Fruit fly (Drosophila melanogaster) whole organism, embryonic: Measurements from ENCODE around the gene CG1910.

Experiments
- Aef1 ChIP-seq: fragments of 200-800 bp; sonication (Bioruptor generic); IDR thresholded peaks from 3 replicates; pipeline ENCODE4 v1.3.6; 2022; ENCODE audit warnings: missing biosample characterization, missing genetic modification characterization
- Atf6 ChIP-seq: fragments of 200-800 bp; sonication (Bioruptor generic); IDR thresholded peaks from 2 replicates; pipeline ENCODE4 v1.3.6; 2022; ENCODE audit warnings: missing biosample characterization, missing genetic modification characterization
- CG10654 ChIP-seq: fragments of 200-800 bp; sonication (Bioruptor generic); optimal IDR thresholded peaks from 2 replicates; lab custom pipeline; 2016; ENCODE audit warnings: missing biosample characterization, missing genetic modification characterization
- CG11560 ChIP-seq: fragments of 200-800 bp; sonication (Bioruptor generic); IDR thresholded peaks from 3 replicates; pipeline ENCODE4 v1.3.6; 2022; ENCODE audit warnings: missing biosample characterization, missing genetic modification characterization
- CG12155 ChIP-seq: fragments of 200-800 bp; sonication (Bioruptor generic); optimal IDR thresholded peaks from 3 replicates; lab custom pipeline; 2016; ENCODE audit warnings: missing biosample characterization, missing genetic modification characterization
- CG1233 ChIP-seq: fragments of 200-800 bp; sonication (Bioruptor generic); optimal IDR thresholded peaks from 4 replicates; lab custom pipeline; 2018; ENCODE audit warnings: missing biosample characterization, mild to moderate bottlenecking, missing genetic modification characterization
- CG12942 ChIP-seq: fragments of 200-800 bp; sonication (Bioruptor generic); optimal IDR thresholded peaks from 3 replicates; lab custom pipeline; 2016; ENCODE audit warnings: missing biosample characterization, missing genetic modification characterization
- CG14667 ChIP-seq: fragments of 200-800 bp; sonication (Bioruptor generic); IDR thresholded peaks from 2 replicates; pipeline ENCODE4 v1.3.6; 2022; ENCODE audit warnings: missing biosample characterization, missing genetic modification characterization
- CG1792 ChIP-seq: fragments of 200-800 bp; sonication (Bioruptor generic); optimal IDR thresholded peaks from 2 replicates; lab custom pipeline; 2016; ENCODE audit warnings: missing biosample characterization, missing genetic modification characterization
- CG1832 ChIP-seq: fragments of 200-800 bp; sonication (Bioruptor generic); optimal IDR thresholded peaks from 2 replicates; lab custom pipeline; 2017; ENCODE audit warnings: missing biosample characterization, mild to moderate bottlenecking, missing genetic modification characterization, inconsistent platforms
- CG2202 ChIP-seq: fragments of 200-800 bp; sonication (Bioruptor generic); optimal IDR thresholded peaks from 2 replicates; lab custom pipeline; 2018; ENCODE audit warnings: missing biosample characterization, mild to moderate bottlenecking, missing genetic modification characterization
- CG2678 ChIP-seq: fragments of 200-800 bp; sonication (Bioruptor generic); optimal IDR thresholded peaks from 3 replicates; lab custom pipeline; 2019; ENCODE audit warnings: missing biosample characterization, mild to moderate bottlenecking, missing genetic modification characterization, moderate library complexity
- CG31224 ChIP-seq: fragments of 200-800 bp; sonication (Bioruptor generic); IDR thresholded peaks from 2 replicates; pipeline ENCODE4 v1.3.6; 2022; ENCODE audit warnings: missing biosample characterization, missing genetic modification characterization
- CG31441 ChIP-seq: fragments of 200-800 bp; sonication (Bioruptor generic); IDR thresholded peaks from 2 replicates; pipeline ENCODE4 v1.3.6; 2022; ENCODE audit warnings: missing biosample characterization, missing genetic modification characterization
- CG32767 ChIP-seq: fragments of 200-800 bp; sonication (Bioruptor generic); IDR thresholded peaks from 2 replicates; pipeline ENCODE4 v1.3.6; 2022; ENCODE audit warnings: missing biosample characterization, missing genetic modification characterization
- CG3838 ChIP-seq: fragments of 200-800 bp; sonication (Bioruptor generic); optimal IDR thresholded peaks from 3 replicates; lab custom pipeline; 2016; ENCODE audit warnings: missing biosample characterization, missing genetic modification characterization
- CG4360 ChIP-seq: fragments of 200-800 bp; sonication (Bioruptor generic); IDR thresholded peaks from 2 replicates; pipeline ENCODE4 v1.3.6; 2022; ENCODE audit warnings: missing biosample characterization, missing genetic modification characterization
- CG6254 ChIP-seq: fragments of 200-800 bp; sonication (Bioruptor generic); optimal IDR thresholded peaks from 3 replicates; lab custom pipeline; 2017; ENCODE audit warnings: mild to moderate bottlenecking, missing biosample characterization, missing genetic modification reagents, missing genetic modification characterization
- CG6765 ChIP-seq: fragments of 200-800 bp; sonication (Bioruptor generic); optimal IDR thresholded peaks from 3 replicates; lab custom pipeline; 2017; ENCODE audit warnings: missing biosample characterization, mild to moderate bottlenecking, missing genetic modification characterization
- CG7928 ChIP-seq: fragments of 200-800 bp; sonication (Bioruptor generic); optimal IDR thresholded peaks from 2 replicates; lab custom pipeline; 2017; ENCODE audit warnings: missing biosample characterization, mild to moderate bottlenecking, missing genetic modification characterization
- CG8359 ChIP-seq: fragments of 200-800 bp; sonication (Bioruptor generic); optimal IDR thresholded peaks from 2 replicates; lab custom pipeline; 2017; ENCODE audit warnings: missing biosample characterization, mild to moderate bottlenecking, missing genetic modification characterization, borderline replicate concordance
- CG9797 ChIP-seq: fragments of 200-800 bp; sonication (Bioruptor generic); optimal IDR thresholded peaks from 3 replicates; lab custom pipeline; 2018; ENCODE audit warnings: missing biosample characterization, mild to moderate bottlenecking, missing genetic modification characterization
- CTCF ChIP-seq: fragments of 200-800 bp; sonication (Bioruptor generic); optimal IDR thresholded peaks from 2 replicates; lab custom pipeline; 2017; ENCODE audit warnings: missing biosample characterization, mild to moderate bottlenecking, missing genetic modification characterization, moderate library complexity
- Chrac-16 ChIP-seq: fragments of 200-800 bp; sonication (Bioruptor generic); optimal IDR thresholded peaks from 3 replicates; lab custom pipeline; 2016; ENCODE audit warnings: missing biosample characterization, missing genetic modification characterization
- Dbx ChIP-seq: fragments of 200-800 bp; sonication (Bioruptor generic); IDR thresholded peaks from 3 replicates; pipeline ENCODE4 v1.3.6; 2022; ENCODE audit warnings: missing biosample characterization, missing genetic modification characterization
- Dfd ChIP-seq, 2 experiments: fragments of >200 bp; optimal IDR thresholded peaks; 2 replicates each; lab custom pipeline; 2017; ENCODE audit warnings: missing biosample characterization in 2 of 2, missing genetic modification characterization in 2 of 2
- E2f2 ChIP-seq: fragments of 200-800 bp; sonication (Bioruptor generic); IDR thresholded peaks from 2 replicates; pipeline ENCODE4 v1.3.6; 2022; ENCODE audit warnings: missing biosample characterization, missing genetic modification characterization
- MTF-1 ChIP-seq: fragments of 200-800 bp; sonication (Bioruptor generic); optimal IDR thresholded peaks from 2 replicates; lab custom pipeline; 2018; ENCODE audit warnings: missing biosample characterization, mild to moderate bottlenecking, missing genetic modification characterization, borderline replicate concordance
- Nf-YA ChIP-seq: fragments of 200-800 bp; sonication (Bioruptor generic); IDR thresholded peaks from 2 replicates; pipeline ENCODE4 v1.3.6; 2022; ENCODE audit warnings: missing biosample characterization, missing genetic modification characterization
- Oaz ChIP-seq: fragments of 200-800 bp; sonication (Bioruptor generic); IDR thresholded peaks from 2 replicates; pipeline ENCODE4 v1.3.6; 2022; ENCODE audit warnings: missing biosample characterization, missing genetic modification characterization
- Ptx1 ChIP-seq: fragments of 200-800 bp; sonication (Bioruptor generic); IDR thresholded peaks from 2 replicates; pipeline ENCODE4 v1.3.6; 2022; ENCODE audit warnings: missing biosample characterization, missing genetic modification characterization
- Rfx ChIP-seq: fragments of 200-800 bp; sonication (Bioruptor generic); IDR thresholded peaks from 2 replicates; pipeline ENCODE4 v1.3.6; 2022; ENCODE audit warnings: missing biosample characterization, missing genetic modification characterization
- Sox100B ChIP-seq: fragments of 200-800 bp; sonication (Bioruptor generic); optimal IDR thresholded peaks from 3 replicates; lab custom pipeline; 2018; ENCODE audit warnings: missing biosample characterization, mild to moderate bottlenecking, missing genetic modification characterization
- Spps ChIP-seq: fragments of 200-800 bp; sonication (Bioruptor generic); optimal IDR thresholded peaks from 2 replicates; lab custom pipeline; 2018; ENCODE audit warnings: missing biosample characterization, mild to moderate bottlenecking, missing genetic modification characterization
- Stat92E ChIP-seq, 3 experiments: fragments of >200 bp in 2 of 3; fragments of 200-800 bp in 1 of 3; sonication (Bioruptor generic) in 1 of 3; optimal IDR thresholded peaks; 2 replicates each; lab custom pipeline; 2017 to 2019; ENCODE audit warnings: missing biosample characterization in 3 of 3, missing genetic modification characterization in 3 of 3, mild to moderate bottlenecking in 1 of 3, moderate library complexity in 1 of 3
- chinmo ChIP-seq: fragments of 200-800 bp; sonication (Bioruptor generic); IDR thresholded peaks from 4 replicates; pipeline ENCODE4 v1.3.6; 2022; ENCODE audit warnings: missing biosample characterization, missing genetic modification characterization; ENCODE audit not compliant: partially characterized antibody
- chn ChIP-seq: fragments of 200-800 bp; sonication (Bioruptor generic); optimal IDR thresholded peaks from 2 replicates; lab custom pipeline; 2016; ENCODE audit warnings: missing biosample characterization, missing genetic modification characterization
- ci ChIP-seq: fragments of 200-800 bp; sonication (Bioruptor generic); IDR thresholded peaks from 3 replicates; pipeline ENCODE4 v1.3.6; 2022; ENCODE audit warnings: missing biosample characterization, missing genetic modification characterization
- fd96Cb ChIP-seq: fragments of 200-800 bp; sonication (Bioruptor generic); optimal IDR thresholded peaks from 2 replicates; lab custom pipeline; 2018; ENCODE audit warnings: missing biosample characterization, mild to moderate bottlenecking, missing genetic modification characterization, moderate library complexity
- fru ChIP-seq: fragments of >200 bp; optimal IDR thresholded peaks from 2 replicates; lab custom pipeline; 2017
- her ChIP-seq: fragments of 200-800 bp; sonication (Bioruptor generic); optimal IDR thresholded peaks from 2 replicates; lab custom pipeline; 2016; ENCODE audit warnings: missing biosample characterization, missing genetic modification characterization
- lab ChIP-seq: fragments of 200-800 bp; sonication (Bioruptor generic); optimal IDR thresholded peaks from 3 replicates; lab custom pipeline; 2017; ENCODE audit warnings: missing biosample characterization, missing genetic modification characterization, mild to moderate bottlenecking, moderate library complexity, missing genetic modification reagents
- luna ChIP-seq: fragments of 200-800 bp; sonication (Bioruptor generic); optimal IDR thresholded peaks from 2 replicates; lab custom pipeline; 2016; ENCODE audit warnings: missing biosample characterization, missing genetic modification characterization
- onecut ChIP-seq: fragments of 200-800 bp; sonication (Bioruptor generic); IDR thresholded peaks from 2 replicates; pipeline ENCODE4 v1.3.6; 2022; ENCODE audit warnings: missing biosample characterization, missing genetic modification characterization
- pfk ChIP-seq: fragments of 200-800 bp; sonication (Bioruptor generic); optimal IDR thresholded peaks from 2 replicates; lab custom pipeline; 2018; ENCODE audit warnings: missing biosample characterization, mild to moderate bottlenecking, missing genetic modification characterization, moderate library complexity
- rib ChIP-seq: fragments of 200-800 bp; sonication (Bioruptor generic); IDR thresholded peaks from 2 replicates; pipeline ENCODE4 v1.3.6; 2022; ENCODE audit warnings: missing biosample characterization, missing genetic modification characterization
- sr ChIP-seq: fragments of 200-800 bp; sonication (Bioruptor generic); IDR thresholded peaks from 3 replicates; pipeline ENCODE4 v1.3.6; 2022; ENCODE audit warnings: missing biosample characterization, missing genetic modification characterization
- trem ChIP-seq: fragments of 200-800 bp; optimal IDR thresholded peaks from 3 replicates; lab custom pipeline; 2019; ENCODE audit warnings: missing biosample characterization, mild to moderate bottlenecking, missing genetic modification characterization, moderate library complexity
- twi ChIP-seq: fragments of 200-800 bp; optimal IDR thresholded peaks from 2 replicates; lab custom pipeline; 2019; ENCODE audit warnings: missing biosample characterization, mild to moderate bottlenecking, missing genetic modification characterization, moderate library complexity
- vfl ChIP-seq: fragments of 200-800 bp; sonication (Bioruptor generic); optimal IDR thresholded peaks from 2 replicates; lab custom pipeline; 2016; ENCODE audit warnings: missing biosample characterization, missing genetic modification characterization
- zen ChIP-seq: fragments of 200-800 bp; sonication (Bioruptor generic); optimal IDR thresholded peaks from 3 replicates; lab custom pipeline; 2018; ENCODE audit warnings: missing biosample characterization, mild to moderate bottlenecking, missing genetic modification characterization, moderate library complexity

The CG1910 gene

DNA sequence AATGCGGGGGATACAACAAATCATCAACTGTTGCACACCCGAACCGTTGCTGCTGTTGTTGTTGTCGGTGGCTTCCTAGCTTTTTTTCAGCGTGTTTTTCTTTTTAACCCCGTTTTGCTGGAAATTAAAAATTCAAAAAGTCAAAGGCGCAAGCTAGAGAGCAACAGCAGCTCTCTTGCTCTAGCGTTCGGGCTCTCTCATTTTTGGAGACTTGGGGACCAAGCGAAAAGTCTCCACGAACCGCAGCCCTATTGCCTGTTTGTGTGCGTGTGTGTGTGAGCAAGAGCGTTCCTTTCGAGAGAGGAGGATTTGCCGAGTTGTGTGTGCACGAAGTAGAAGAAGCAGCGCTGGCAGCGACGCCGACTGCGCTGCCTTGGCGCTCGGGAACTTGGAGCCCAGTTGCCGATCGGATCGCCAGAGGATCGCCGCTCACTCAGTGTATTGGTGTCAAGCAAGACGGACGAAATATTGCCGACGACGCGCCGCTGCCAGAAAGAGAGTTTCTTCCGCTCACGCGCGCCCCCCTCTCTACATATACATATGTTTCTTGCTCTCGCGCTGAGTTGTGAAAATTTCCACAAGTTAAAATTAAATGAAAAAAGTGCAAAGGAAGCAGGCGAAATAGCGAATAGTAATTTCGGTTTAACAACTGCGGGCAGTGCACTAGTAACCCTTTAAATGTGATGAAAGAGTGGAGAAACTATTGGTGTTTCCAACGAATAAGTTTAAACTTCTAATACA is 22.7 kb upstream of the CG1910 start (continued):
- TF ChIP-seq CG6765 (GFP tag; lab: Kevin White, UChicago), result no peak
- TF ChIP-seq CG31441 (GFP tag; lab: Robert Waterston, UW), result no peak
- peak; percentile 70; the same call in 2 of the 3 replicates for TF ChIP-seq ci (GFP tag; lab: Robert Waterston, UW)
- TF ChIP-seq CG4360 (GFP tag; lab: Robert Waterston, UW), result peak; percentile 95
- TF ChIP-seq pfk (GFP tag; lab: Kevin White, UChicago), result peak; percentile 13
- no peak for TF ChIP-seq CG6254 (GFP tag; lab: Kevin White, UChicago)
- no peak for TF ChIP-seq CG12942 (GFP tag; lab: Kevin White, UChicago)
- peak; percentile 47; the same call in 1 of the 3 replicates for TF ChIP-seq sr (GFP tag; lab: Robert Waterston, UW)
- no peak for TF ChIP-seq luna (GFP tag; lab: Kevin White, UChicago)
- no peak for TF ChIP-seq CG12155 (GFP tag; lab: Kevin White, UChicago)
- no peak for TF ChIP-seq fru (lab: Kevin White, UChicago)
- TF ChIP-seq MTF-1, result no peak
- peak; percentile 24 for TF ChIP-seq lab (GFP tag; lab: Kevin White, UChicago)
- no peak for TF ChIP-seq CG9797 (GFP tag; lab: Kevin White, UChicago)
- no peak for TF ChIP-seq Chrac-16 (GFP tag; lab: Kevin White, UChicago)
- TF ChIP-seq Dbx (GFP tag; lab: Robert Waterston, UW), result peak; percentile 29; the same call in 1 of the 3 replicates
- TF ChIP-seq zen (tag; lab: Kevin White, UChicago), result no peak
- no peak for TF ChIP-seq Rfx (GFP tag; lab: Robert Waterston, UW)
- TF ChIP-seq CG1792 (GFP tag; lab: Kevin White, UChicago), result no peak
- no peak for TF ChIP-seq vfl (GFP tag; lab: Kevin White, UChicago)
- TF ChIP-seq twi, result no peak
- TF ChIP-seq CG1832 (GFP tag; lab: Kevin White, UChicago), result peak; percentile 51
- no peak for TF ChIP-seq CG14667 (GFP tag; lab: Robert Waterston, UW)
- no peak for TF ChIP-seq chn (GFP tag; lab: Kevin White, UChicago)
- peak; percentile 31 for TF ChIP-seq her (GFP tag; lab: Kevin White, UChicago)
- TF ChIP-seq Dfd (GFP tag; optimal IDR thresholded peaks at IDR 0.05; lab: Kevin White, UChicago), result no peak
- no peak for TF ChIP-seq CG3838
- no peak for TF ChIP-seq CG11560 (tag; lab: Robert Waterston, UW)
- TF ChIP-seq CG2202 (tag; lab: Kevin White, UChicago), result no peak
- peak; percentile 63; the same call in 1 of the 4 replicates for TF ChIP-seq chinmo
- peak in 1 of 3 experiments; percentile 29 for TF ChIP-seq Stat92E (GFP tag; optimal IDR thresholded peaks at IDR 0.05; lab: Kevin White, UChicago)
- TF ChIP-seq Aef1, result no peak
- TF ChIP-seq onecut (GFP tag; lab: Robert Waterston, UW), result 0 out of 2 replicates have a peak, but pooled peaks have one; percentile 21
- no peak for TF ChIP-seq CG32767 (GFP tag; lab: Robert Waterston, UW)
- TF ChIP-seq trem (tag; lab: Kevin White, UChicago), result no peak
- no peak for TF ChIP-seq CTCF (GFP tag; lab: Kevin White, UChicago)
- no peak for TF ChIP-seq Oaz (GFP tag; lab: Robert Waterston, UW)
- TF ChIP-seq CG31224 (GFP tag; lab: Robert Waterston, UW), result no peak
- 0 out of 2 replicates have a peak, but pooled peaks have one; percentile 11 for TF ChIP-seq Atf6 (GFP tag; lab: Robert Waterston, UW)
- TF ChIP-seq E2f2 (GFP tag; lab: Robert Waterston, UW), result no peak
- TF ChIP-seq Ptx1 (GFP tag; lab: Robert Waterston, UW), result no peak
- TF ChIP-seq fd96Cb (tag; lab: Kevin White, UChicago), result no peak
- 0 out of 2 replicates have a peak, but pooled peaks have one; percentile 15 for TF ChIP-seq rib (GFP tag; lab: Robert Waterston, UW)
- TF ChIP-seq CG10654 (GFP tag; lab: Kevin White, UChicago), result no peak
- no peak for TF ChIP-seq CG1233 (GFP tag; lab: Kevin White, UChicago)
- TF ChIP-seq Spps, result no peak
- no peak for TF ChIP-seq CG7928
- no peak for TF ChIP-seq CG8359 (GFP tag; lab: Kevin White, UChicago)
- no peak for TF ChIP-seq Sox100B (GFP tag; lab: Kevin White, UChicago)
- 0 out of 2 replicates have a peak, but pooled peaks have one; percentile 9 for TF ChIP-seq Nf-YA
- TF ChIP-seq CG2678 (tag; lab: Kevin White, UChicago), result no peak
